Fruit fly (Drosophila melanogaster): ENCODE measurements around the gene laza.
A peak's percentile ranks its signal among the peaks of the same experiment; 100 is the strongest.

The laza gene

DNA sequence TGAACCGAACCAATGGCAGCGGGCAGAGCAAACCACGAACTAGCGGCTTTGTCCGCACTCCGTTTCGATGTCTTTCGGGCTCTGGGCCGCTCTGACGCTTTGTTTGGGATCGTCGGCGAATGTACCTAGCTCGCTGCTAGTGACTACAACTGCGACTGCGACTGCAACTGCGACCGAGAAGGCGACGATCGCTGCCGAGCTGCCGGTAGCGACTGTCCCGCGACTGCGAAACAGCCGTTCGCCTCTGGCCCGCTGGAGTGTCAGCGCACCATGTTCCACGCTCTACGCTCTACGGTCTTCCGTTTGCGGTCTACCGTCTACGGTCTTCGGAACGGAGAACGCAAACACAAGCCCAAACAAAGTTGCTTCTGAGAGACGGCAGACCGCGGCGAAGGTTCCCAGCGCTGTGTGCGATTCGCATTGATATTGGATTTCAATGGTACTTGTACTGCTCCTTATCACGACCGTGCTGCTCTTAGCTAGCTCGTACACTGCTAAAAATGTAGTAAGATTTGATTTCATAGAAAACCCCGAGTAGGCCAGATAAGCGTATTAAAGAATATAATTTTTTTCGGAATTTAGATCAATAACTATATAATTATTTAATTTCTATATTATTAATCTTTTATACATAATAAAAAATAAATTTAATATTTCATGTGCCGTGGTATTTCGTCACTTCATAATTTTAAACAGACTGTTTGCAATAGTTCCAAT is at the start of gene laza (continued):
- TF ChIP-seq HLHmδ (GFP tag; optimal IDR thresholded peaks at IDR 0.05) (no peak), pan (optimal IDR thresholded peaks at IDR 0.05) (no peak), pan (GFP tag; optimal IDR thresholded peaks at IDR 0.05 in 1 of 2, IDR thresholded peaks at IDR 0.05 in 1 of 2) (no peak), fd102C (GFP tag; optimal IDR thresholded peaks at IDR 0.05) (no peak), sna (GFP tag; IDR thresholded peaks at IDR 0.05; ENCODE audit: partially characterized antibody) (no peak), CG7839 (tag; optimal IDR thresholded peaks at IDR 0.05) (peak; percentile 29), Pdp1 (GFP tag; optimal IDR thresholded peaks at IDR 0.05) (no peak), CG18764 (GFP tag; optimal IDR thresholded peaks at IDR 0.05) (no peak), CG12744 (GFP tag; optimal IDR thresholded peaks at IDR 0.05) (peak; percentile 0), ATbp (GFP tag; optimal IDR thresholded peaks at IDR 0.05) (no peak), NFAT (GFP tag; IDR thresholded peaks at IDR 0.05) (no peak), CG10267 (tag; optimal IDR thresholded peaks at IDR 0.05) (peak; percentile 6), CG8944 (GFP tag; optimal IDR thresholded peaks at IDR 0.05) (no peak), CG4730 (GFP tag; IDR thresholded peaks at IDR 0.05) (no peak), Taf1 (GFP tag; IDR thresholded peaks at IDR 0.05) (no peak), nerfin-1 (tag; optimal IDR thresholded peaks at IDR 0.05) (no peak), CG3995 (GFP tag; optimal IDR thresholded peaks at IDR 0.05) (peak; percentile 86), sc (optimal IDR thresholded peaks at IDR 0.05) (no peak), sc (GFP tag; optimal IDR thresholded peaks at IDR 0.05) (no peak), Mrtf (GFP tag; IDR thresholded peaks at IDR 0.05) (no peak), CG16779 (GFP tag; IDR thresholded peaks at IDR 0.05) (no peak), HLH4C (GFP tag; IDR thresholded peaks at IDR 0.05; ENCODE audit: partially characterized antibody) (0 out of 3 replicates have a peak, but pooled peaks have one; percentile 40), fd64A (GFP tag; optimal IDR thresholded peaks at IDR 0.05) (no peak), CG16815 (GFP tag; optimal IDR thresholded peaks at IDR 0.05) (no peak), Dll (GFP tag; IDR thresholded peaks at IDR 0.05; ENCODE audit: partially characterized antibody) (no peak), sima (GFP tag; optimal IDR thresholded peaks at IDR 0.05) (no peak), Lpt (GFP tag; optimal IDR thresholded peaks at IDR 0.05) (no peak), CG2889 (GFP tag; IDR thresholded peaks at IDR 0.05) (no peak), HLH3B (GFP tag; IDR thresholded peaks at IDR 0.05) (no peak), Sin3A (optimal IDR thresholded peaks at IDR 0.05) (no peak), grn (GFP tag; optimal IDR thresholded peaks at IDR 0.05) (peak; percentile 17), cas (GFP tag; IDR thresholded peaks at IDR 0.05) (no peak), crol (GFP tag; IDR thresholded peaks at IDR 0.05) (no peak), fd96Cb (tag; optimal IDR thresholded peaks at IDR 0.05) (no peak), CG10321 (GFP tag; IDR thresholded peaks at IDR 0.05) (no peak), Antp (GFP tag; optimal IDR thresholded peaks at IDR 0.05) (no peak), gsb-n (tag; optimal IDR thresholded peaks at IDR 0.05) (no peak), CG12659 (GFP tag; optimal IDR thresholded peaks at IDR 0.05) (no peak), CG33557 (GFP tag; optimal IDR thresholded peaks at IDR 0.05) (no peak), E2f1 (GFP tag; IDR thresholded peaks at IDR 0.05) (no peak), Fer2 (tag; optimal IDR thresholded peaks at IDR 0.05) (no peak), BtbVII (GFP tag; optimal IDR thresholded peaks at IDR 0.05) (no peak), Dad (GFP tag; optimal IDR thresholded peaks at IDR 0.05) (no peak), CG10462 (GFP tag; optimal IDR thresholded peaks at IDR 0.05) (no peak), CG13624 (GFP tag; optimal IDR thresholded peaks at IDR 0.05) (no peak), ap (GFP tag; IDR thresholded peaks at IDR 0.05) (no peak), ttk (GFP tag; IDR thresholded peaks at IDR 0.05) (no peak), Elba2 (GFP tag; optimal IDR thresholded peaks at IDR 0.05) (no peak), ato (GFP tag; IDR thresholded peaks at IDR 0.05; ENCODE audit: partially characterized antibody) (no peak), knrl (GFP tag; IDR thresholded peaks at IDR 0.05; ENCODE audit: partially characterized antibody) (no peak), CG9609 (GFP tag; optimal IDR thresholded peaks at IDR 0.05) (no peak)
